Worm (Caenorhabditis elegans) whole organism, L2 larva: ENCODE results near the gene let-756.

ENCODE experiments used
- C34F6.9 ChIP-seq: fragments of 150-350 bp; optimal IDR thresholded peaks from 2 replicates; lab custom pipeline; 2014; ENCODE audit warnings: missing biosample characterization, missing genetic modification characterization
- F13H6.1 ChIP-seq: sonication (generic microtip); optimal IDR thresholded peaks from 2 replicates; lab custom pipeline; 2016; ENCODE audit warnings: missing genetic modification characterization, missing compliant biosample characterization
- R02D3.7 ChIP-seq: fragments of 150-350 bp; optimal IDR thresholded peaks from 2 replicates; lab custom pipeline; 2014; ENCODE audit warnings: missing biosample characterization, missing genetic modification characterization
- Y55F3AM.14 ChIP-seq: fragments of 200-800 bp; sonication (Bioruptor generic); optimal IDR thresholded peaks from 2 replicates; lab custom pipeline; 2018; ENCODE audit warnings: mild to moderate bottlenecking, missing genetic modification characterization, missing compliant biosample characterization
- ZK546.5 ChIP-seq: sonication (generic microtip); optimal IDR thresholded peaks from 2 replicates; lab custom pipeline; 2017; ENCODE audit warnings: missing biosample characterization, missing genetic modification characterization
- alr-1 ChIP-seq: fragments of 150-350 bp; optimal IDR thresholded peaks from 2 replicates; lab custom pipeline; 2014; ENCODE audit warnings: missing biosample characterization, missing genetic modification characterization
- aly-2 ChIP-seq: fragments of 150-350 bp; optimal IDR thresholded peaks from 2 replicates; lab custom pipeline; 2014; ENCODE audit warnings: missing biosample characterization, missing genetic modification characterization
- ama-1 ChIP-seq: fragments of 150-350 bp; optimal IDR thresholded peaks from 2 replicates; lab custom pipeline; 2018; ENCODE audit warnings: inconsistent platforms
- blmp-1 ChIP-seq: sonication (generic microtip); optimal IDR thresholded peaks from 2 replicates; lab custom pipeline; 2017; ENCODE audit warnings: missing genetic modification characterization, mild to moderate bottlenecking, missing compliant biosample characterization, antibody characterized with exemption, moderate library complexity; ENCODE audit not compliant: insufficient read depth
- ceh-16 ChIP-seq: fragments of 150-350 bp; optimal IDR thresholded peaks from 2 replicates; lab custom pipeline; 2014; ENCODE audit warnings: missing biosample characterization, missing genetic modification characterization
- ceh-82 ChIP-seq: fragments of 150-350 bp; optimal IDR thresholded peaks from 2 replicates; lab custom pipeline; 2014; ENCODE audit warnings: missing biosample characterization, missing genetic modification characterization
- crh-2 ChIP-seq: sonication (generic microtip); optimal IDR thresholded peaks from 2 replicates; lab custom pipeline; 2017; ENCODE audit warnings: missing biosample characterization, missing genetic modification characterization
- dmd-4 ChIP-seq: sonication (generic microtip); optimal IDR thresholded peaks from 2 replicates; lab custom pipeline; 2017; ENCODE audit warnings: missing biosample characterization, missing genetic modification characterization
- egl-27 ChIP-seq: sonication (generic microtip); optimal IDR thresholded peaks from 3 replicates; lab custom pipeline; 2017; ENCODE audit warnings: missing biosample characterization, missing genetic modification reagents, missing genetic modification characterization
- elt-1 ChIP-seq: fragments of 150-350 bp; optimal IDR thresholded peaks from 2 replicates; lab custom pipeline; 2014; ENCODE audit warnings: missing biosample characterization, missing genetic modification characterization
- elt-3 ChIP-seq: sonication (generic microtip); optimal IDR thresholded peaks from 2 replicates; lab custom pipeline; 2017; ENCODE audit warnings: missing biosample characterization, missing genetic modification characterization
- fos-1 ChIP-seq: fragments of 150-350 bp; optimal IDR thresholded peaks from 2 replicates; lab custom pipeline; 2014; ENCODE audit warnings: missing biosample characterization, missing genetic modification characterization
- gmeb-1 ChIP-seq: fragments of 150-350 bp; optimal IDR thresholded peaks from 2 replicates; lab custom pipeline; 2014; ENCODE audit warnings: missing biosample characterization, missing genetic modification characterization
- lin-11 ChIP-seq: fragments of 150-350 bp; sonication (generic microtip); optimal IDR thresholded peaks from 2 replicates; lab custom pipeline; 2014; ENCODE audit warnings: missing biosample characterization, missing genetic modification characterization, inconsistent platforms, mixed read lengths
- lin-13 ChIP-seq: fragments of 150-350 bp; optimal IDR thresholded peaks from 2 replicates; lab custom pipeline; 2014; ENCODE audit warnings: missing biosample characterization, missing genetic modification reagents, missing genetic modification characterization
- lin-39 ChIP-seq: fragments of 150-350 bp; optimal IDR thresholded peaks from 2 replicates; lab custom pipeline; 2014; ENCODE audit warnings: missing biosample characterization, missing genetic modification reagents, missing genetic modification characterization
- lsy-2 ChIP-seq, 2 experiments: fragments of 150-350 bp in 1 of 2; sonication (generic microtip) in 1 of 2; optimal IDR thresholded peaks; 2 replicates each; lab custom pipeline; 2014 to 2017; ENCODE audit warnings: missing biosample characterization in 2 of 2, missing genetic modification characterization in 2 of 2
- mab-5 ChIP-seq: fragments of 150-350 bp; optimal IDR thresholded peaks from 2 replicates; lab custom pipeline; 2014; ENCODE audit warnings: missing biosample characterization, missing genetic modification characterization
- mbf-1 ChIP-seq: sonication (generic microtip); optimal IDR thresholded peaks from 2 replicates; lab custom pipeline; 2017; ENCODE audit warnings: missing biosample characterization, missing genetic modification characterization
- mdl-1 ChIP-seq, 2 experiments: fragments of 150-350 bp in 1 of 2; sonication (generic microtip) in 1 of 2; optimal IDR thresholded peaks; 2 replicates each; lab custom pipeline; 2017; ENCODE audit warnings: missing biosample characterization in 2 of 2, missing genetic modification characterization in 2 of 2
- nhr-10 ChIP-seq: sonication (generic microtip); optimal IDR thresholded peaks from 2 replicates; lab custom pipeline; 2017; ENCODE audit warnings: missing biosample characterization, missing genetic modification characterization
- nhr-11 ChIP-seq: fragments of 150-350 bp; optimal IDR thresholded peaks from 2 replicates; lab custom pipeline; 2014; ENCODE audit warnings: missing biosample characterization, missing genetic modification characterization
- nhr-12 ChIP-seq: fragments of 150-350 bp; optimal IDR thresholded peaks from 2 replicates; lab custom pipeline; 2014; ENCODE audit warnings: missing biosample characterization, missing genetic modification characterization
- nhr-129 ChIP-seq: fragments of 150-350 bp; optimal IDR thresholded peaks from 2 replicates; lab custom pipeline; 2014; ENCODE audit warnings: missing biosample characterization, missing genetic modification characterization
- nhr-21 ChIP-seq: fragments of 150-350 bp; optimal IDR thresholded peaks from 2 replicates; lab custom pipeline; 2014; ENCODE audit warnings: missing biosample characterization, missing genetic modification characterization
- nhr-23 ChIP-seq: fragments of 150-350 bp; optimal IDR thresholded peaks from 2 replicates; lab custom pipeline; 2014; ENCODE audit warnings: missing biosample characterization, missing genetic modification reagents, missing genetic modification characterization
- nhr-237 ChIP-seq: fragments of 150-350 bp; optimal IDR thresholded peaks from 2 replicates; lab custom pipeline; 2014; ENCODE audit warnings: missing biosample characterization, missing genetic modification characterization
- nhr-25 ChIP-seq: fragments of 150-350 bp; sonication (generic microtip); optimal IDR thresholded peaks from 3 replicates; lab custom pipeline; 2014; ENCODE audit warnings: missing biosample characterization, missing genetic modification characterization
- nhr-6 ChIP-seq: fragments of 150-350 bp; optimal IDR thresholded peaks from 2 replicates; lab custom pipeline; 2014; ENCODE audit warnings: missing biosample characterization, missing genetic modification characterization
- nhr-77 ChIP-seq: fragments of 150-350 bp; optimal IDR thresholded peaks from 2 replicates; lab custom pipeline; 2014; ENCODE audit warnings: missing biosample characterization, missing genetic modification characterization
- peb-1 ChIP-seq: fragments of 150-350 bp; optimal IDR thresholded peaks from 2 replicates; lab custom pipeline; 2014; ENCODE audit warnings: missing biosample characterization, missing genetic modification characterization
- sem-4 ChIP-seq: fragments of 150-350 bp; optimal IDR thresholded peaks from 2 replicates; lab custom pipeline; 2014; ENCODE audit warnings: missing biosample characterization, missing genetic modification reagents, missing genetic modification characterization
- skn-1 ChIP-seq: sonication (generic microtip); optimal IDR thresholded peaks from 2 replicates; lab custom pipeline; 2017; ENCODE audit warnings: missing biosample characterization, missing genetic modification characterization
- sma-3 ChIP-seq: sonication (generic microtip); optimal IDR thresholded peaks from 2 replicates; lab custom pipeline; 2016; ENCODE audit warnings: missing genetic modification reagents, missing genetic modification characterization, missing compliant biosample characterization
- sma-9 ChIP-seq, 2 experiments: fragments of 150-350 bp in 1 of 2; sonication (generic microtip) in 1 of 2; optimal IDR thresholded peaks; 2 replicates each; lab custom pipeline; 2014 to 2016; ENCODE audit warnings: missing genetic modification characterization in 2 of 2, mild to moderate bottlenecking in 1 of 2, missing biosample characterization in 1 of 2, missing compliant biosample characterization in 1 of 2, missing genetic modification reagents in 1 of 2, moderate library complexity in 1 of 2
- snpc-4 ChIP-seq: fragments of 150-350 bp; optimal IDR thresholded peaks from 2 replicates; lab custom pipeline; 2014; ENCODE audit warnings: missing biosample characterization, missing genetic modification characterization
- unc-39 ChIP-seq: fragments of 150-350 bp; optimal IDR thresholded peaks from 2 replicates; lab custom pipeline; 2014; ENCODE audit warnings: missing biosample characterization, missing genetic modification characterization
- unc-55 ChIP-seq: fragments of 150-350 bp; sonication (generic microtip); optimal IDR thresholded peaks from 3 replicates; lab custom pipeline; 2014; ENCODE audit warnings: missing biosample characterization, missing genetic modification reagents, missing genetic modification characterization
- unc-62 ChIP-seq: fragments of 150-350 bp; optimal IDR thresholded peaks from 2 replicates; lab custom pipeline; 2014; ENCODE audit warnings: missing biosample characterization, missing genetic modification reagents, missing genetic modification characterization
- zag-1 ChIP-seq: fragments of 150-350 bp; optimal IDR thresholded peaks from 2 replicates; lab custom pipeline; 2014; ENCODE audit warnings: missing biosample characterization, missing genetic modification characterization
- ztf-1 ChIP-seq: fragments of 200-800 bp; sonication (Bioruptor generic); conservative IDR thresholded peaks from 2 replicates; pipeline ENCODE4 v1.3.6; 2022; ENCODE audit warnings: missing genetic modification characterization, missing compliant biosample characterization
- ztf-11 ChIP-seq: sonication (generic microtip); optimal IDR thresholded peaks from 2 replicates; lab custom pipeline; 2017; ENCODE audit warnings: missing biosample characterization, missing genetic modification characterization
- ztf-4 ChIP-seq: fragments of 150-350 bp; optimal IDR thresholded peaks from 2 replicates; lab custom pipeline; 2014; ENCODE audit warnings: missing biosample characterization, missing genetic modification characterization

let-756 gene

DNA sequence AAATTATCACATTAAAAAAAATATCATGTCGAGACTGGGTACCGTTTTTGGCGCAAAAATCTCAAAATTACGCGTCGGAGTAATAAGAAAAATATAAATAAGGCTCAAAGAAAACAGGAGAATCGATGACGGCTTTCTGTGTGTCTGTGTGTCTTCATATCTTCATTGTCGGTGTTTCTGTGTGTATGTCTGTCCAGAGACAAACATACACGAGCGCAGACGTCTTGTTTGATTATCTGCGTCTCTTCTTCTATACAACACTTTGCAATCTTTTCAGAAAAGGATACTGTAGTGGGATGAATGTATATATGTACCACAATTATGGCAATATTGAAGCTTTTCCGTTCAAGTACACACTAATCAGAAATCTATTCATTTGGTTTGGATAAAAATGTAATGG lies 37.4 kb downstream of the let-756 start, which contains the start of gene C05D11.13 (continued):
- TF ChIP-seq lin-13 (GFP tag; lab: Kevin White, UChicago) (no peak), ceh-82 (no peak), ztf-11 (tag; lab: Kevin White, UChicago) (no peak), gmeb-1 (no peak), ZK546.5 (tag; lab: Kevin White, UChicago) (no peak), mdl-1 (tag; optimal IDR thresholded peaks at IDR 0.05; lab: Kevin White, UChicago) (no peak), egl-27 (tag; lab: Kevin White, UChicago) (no peak), alr-1 (tag; lab: Kevin White, UChicago) (no peak), R02D3.7 (tag; lab: Kevin White, UChicago) (no peak)

DNA sequence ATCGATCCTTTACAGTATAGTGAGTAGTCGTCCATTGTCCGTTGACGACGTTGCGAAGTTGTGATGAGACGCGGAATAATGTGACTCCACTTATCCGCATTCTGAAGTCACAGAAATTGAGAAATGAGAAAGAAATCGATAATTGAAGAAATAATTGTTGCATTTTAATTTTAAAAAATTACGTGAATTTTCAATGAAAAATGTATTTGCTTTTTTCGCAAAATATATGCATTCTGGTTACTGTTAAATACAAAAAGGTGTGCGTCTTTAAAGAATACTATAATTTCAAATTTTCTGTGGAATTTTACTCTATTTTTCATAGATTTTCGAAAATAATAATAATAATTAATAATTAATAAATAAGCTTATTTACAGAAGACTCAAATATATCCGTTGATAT lies 39.9 kb downstream of the let-756 start, which contains the start of gene let-721:
let-721 (minus strand) TSS at position 101 of the 400 bp plus-strand sequence.
- no peak for TF ChIP-seq aly-2 (tag; lab: Kevin White, UChicago)
- TF ChIP-seq ceh-16 (tag; lab: Kevin White, UChicago), result no peak
- TF ChIP-seq Y55F3AM.14, result no peak
- TF ChIP-seq unc-39, result no peak
- TF ChIP-seq crh-2, result no peak
- TF ChIP-seq nhr-129 (tag; lab: Kevin White, UChicago), result no peak
- TF ChIP-seq gmeb-1, result no peak
- TF ChIP-seq dmd-4 (tag; lab: Kevin White, UChicago), result no peak
- no peak for TF ChIP-seq mbf-1 (tag; lab: Kevin White, UChicago)

DNA sequence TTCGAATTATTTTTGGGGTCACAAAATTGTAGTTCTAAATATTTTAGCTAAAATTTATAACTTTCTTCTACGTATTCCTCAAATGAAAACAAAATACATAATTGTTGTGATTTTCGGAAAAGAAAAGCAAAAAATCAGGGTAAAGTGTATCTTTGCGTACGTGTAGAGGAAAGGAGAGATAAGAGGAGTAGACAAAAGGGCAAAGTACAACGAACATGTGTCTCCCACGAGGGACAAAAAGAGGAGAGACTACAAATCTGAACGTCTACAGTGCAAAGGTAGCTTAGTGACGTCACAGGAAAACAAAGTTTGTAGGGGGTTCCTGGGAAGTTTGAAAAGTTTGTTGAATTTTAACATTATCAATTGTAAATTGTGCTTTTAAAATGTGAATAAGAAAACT lies 40.6 kb downstream of the let-756 start:
- TF ChIP-seq C34F6.9 (tag; lab: Kevin White, UChicago) (peak; percentile 43), nhr-6 (tag; lab: Kevin White, UChicago) (no peak), aly-2 (tag; lab: Kevin White, UChicago) (no peak), nhr-23 (tag; lab: Kevin White, UChicago) (no peak), nhr-10 (tag; lab: Kevin White, UChicago) (no peak), sma-9 (GFP tag; optimal IDR thresholded peaks at IDR 0.05; lab: Kevin White, UChicago) (peak; percentile 76), sma-9 (tag; optimal IDR thresholded peaks at IDR 0.05; lab: Kevin White, UChicago) (no peak), sem-4 (tag; lab: Kevin White, UChicago) (no peak), lin-11 (tag; lab: Kevin White, UChicago) (no peak), egl-27 (tag; lab: Kevin White, UChicago) (no peak), nhr-11 (no peak), ceh-82 (no peak), lin-39 (tag; lab: Kevin White, UChicago) (no peak), mbf-1 (tag; lab: Kevin White, UChicago) (no peak), nhr-25 (tag; lab: Kevin White, UChicago) (peak; percentile 73), sma-3 (GFP tag; lab: Kevin White, UChicago) (peak; percentile 75), nhr-77 (tag; lab: Kevin White, UChicago) (no peak), crh-2 (peak; percentile 84), alr-1 (tag; lab: Kevin White, UChicago) (no peak), skn-1 (no peak), lin-13 (GFP tag; lab: Kevin White, UChicago) (peak; percentile 22), unc-62 (peak; percentile 3), nhr-129 (tag; lab: Kevin White, UChicago) (peak; percentile 71), mdl-1 (tag; optimal IDR thresholded peaks at IDR 0.05; lab: Kevin White, UChicago) (peak; percentile 49 to 65), R02D3.7 (tag; lab: Kevin White, UChicago) (no peak), unc-39 (no peak), fos-1 (tag; lab: Kevin White, UChicago) (peak; percentile 71), dmd-4 (tag; lab: Kevin White, UChicago) (no peak), ztf-11 (tag; lab: Kevin White, UChicago) (no peak), mab-5 (tag; lab: Kevin White, UChicago) (no peak), peb-1 (tag; lab: Kevin White, UChicago) (no peak), lsy-2 (tag; optimal IDR thresholded peaks at IDR 0.05; lab: Kevin White, UChicago) (peak in 1 of 2 experiments; percentile 67), F13H6.1 (tag; lab: Kevin White, UChicago) (peak; percentile 55), elt-1 (no peak), ztf-1 (GFP tag; lab: Robert Waterston, UW) (no peak), blmp-1 (peak; percentile 48), gmeb-1 (peak; percentile 41), ceh-16 (tag; lab: Kevin White, UChicago) (no peak), nhr-12 (tag; lab: Kevin White, UChicago) (no peak), nhr-237 (tag; lab: Kevin White, UChicago) (no peak), ZK546.5 (tag; lab: Kevin White, UChicago) (no peak), ama-1 (lab: Kevin White, UChicago) (no peak), ztf-4 (tag; lab: Kevin White, UChicago) (no peak), Y55F3AM.14 (no peak), unc-55 (GFP tag; lab: Kevin White, UChicago) (no peak), nhr-21 (peak; percentile 76), zag-1 (no peak), elt-3 (tag; lab: Kevin White, UChicago) (no peak), snpc-4 (tag; lab: Kevin White, UChicago) (no peak)
- TF ChIP-seq, all 48 proteins: peak for 15
